Fruit fly (Drosophila melanogaster) whole organism, pupa: ENCODE results near the gene trk.
A peak's percentile ranks its signal among the peaks of the same experiment; 100 is the strongest.

ENCODE experiments used
- CG13204 ChIP-seq: fragments of 200-800 bp; sonication (Bioruptor generic); optimal IDR thresholded peaks from 2 replicates; lab custom pipeline; 2018; ENCODE audit warnings: missing biosample characterization, mild to moderate bottlenecking, missing genetic modification characterization, moderate library complexity
- CG14655 ChIP-seq: fragments of 200-800 bp; sonication (Bioruptor generic); optimal IDR thresholded peaks from 3 replicates; lab custom pipeline; 2017; ENCODE audit warnings: mild to moderate bottlenecking, missing biosample characterization, missing genetic modification reagents, missing genetic modification characterization
- CG15710 ChIP-seq: fragments of 200-800 bp; sonication (Bioruptor generic); optimal IDR thresholded peaks from 2 replicates; lab custom pipeline; 2018; ENCODE audit warnings: missing biosample characterization, mild to moderate bottlenecking, missing genetic modification characterization, moderate library complexity
- CG17806 ChIP-seq: fragments of 200-800 bp; sonication (Bioruptor generic); optimal IDR thresholded peaks from 2 replicates; lab custom pipeline; 2018; ENCODE audit warnings: missing biosample characterization, mild to moderate bottlenecking, missing genetic modification characterization, moderate library complexity
- CG34367 ChIP-seq: fragments of 200-800 bp; sonication (Bioruptor generic); optimal IDR thresholded peaks from 2 replicates; lab custom pipeline; 2018; ENCODE audit warnings: missing biosample characterization, mild to moderate bottlenecking, missing genetic modification characterization
- CG8159 ChIP-seq: fragments of 200-800 bp; sonication (Bioruptor generic); optimal IDR thresholded peaks from 3 replicates; lab custom pipeline; 2018; ENCODE audit warnings: missing biosample characterization, mild to moderate bottlenecking, missing genetic modification characterization, moderate library complexity
- CG8301 ChIP-seq: fragments of 200-800 bp; sonication (Bioruptor generic); optimal IDR thresholded peaks from 2 replicates; lab custom pipeline; 2018; ENCODE audit warnings: missing biosample characterization, mild to moderate bottlenecking, missing genetic modification characterization
- D1 ChIP-seq: fragments of 200-800 bp; sonication (Bioruptor generic); optimal IDR thresholded peaks from 2 replicates; lab custom pipeline; 2018; ENCODE audit warnings: missing biosample characterization, mild to moderate bottlenecking, missing genetic modification characterization, moderate library complexity
- EcR ChIP-seq: fragments of 200-800 bp; sonication (Bioruptor generic); optimal IDR thresholded peaks from 3 replicates; lab custom pipeline; 2019; ENCODE audit warnings: missing biosample characterization, missing genetic modification characterization, mild to moderate bottlenecking, moderate library complexity, missing genetic modification reagents
- Pif1A ChIP-seq: fragments of 200-800 bp; sonication (Bioruptor generic); optimal IDR thresholded peaks from 3 replicates; lab custom pipeline; 2016; ENCODE audit warnings: missing biosample characterization, missing genetic modification characterization
- Pif1B ChIP-seq: fragments of 200-800 bp; sonication (Bioruptor generic); optimal IDR thresholded peaks from 3 replicates; lab custom pipeline; 2016; ENCODE audit warnings: missing biosample characterization, missing genetic modification characterization
- Snoo ChIP-seq: fragments of 200-800 bp; sonication (Bioruptor generic); optimal IDR thresholded peaks from 3 replicates; lab custom pipeline; 2017; ENCODE audit warnings: missing biosample characterization, mild to moderate bottlenecking, missing genetic modification characterization, inconsistent platforms
- fd96Ca ChIP-seq: fragments of 200-800 bp; sonication (Bioruptor generic); IDR thresholded peaks from 3 replicates; pipeline ENCODE4 v1.3.6; 2022; ENCODE audit warnings: missing biosample characterization, missing genetic modification characterization

Gene trk

DNA sequence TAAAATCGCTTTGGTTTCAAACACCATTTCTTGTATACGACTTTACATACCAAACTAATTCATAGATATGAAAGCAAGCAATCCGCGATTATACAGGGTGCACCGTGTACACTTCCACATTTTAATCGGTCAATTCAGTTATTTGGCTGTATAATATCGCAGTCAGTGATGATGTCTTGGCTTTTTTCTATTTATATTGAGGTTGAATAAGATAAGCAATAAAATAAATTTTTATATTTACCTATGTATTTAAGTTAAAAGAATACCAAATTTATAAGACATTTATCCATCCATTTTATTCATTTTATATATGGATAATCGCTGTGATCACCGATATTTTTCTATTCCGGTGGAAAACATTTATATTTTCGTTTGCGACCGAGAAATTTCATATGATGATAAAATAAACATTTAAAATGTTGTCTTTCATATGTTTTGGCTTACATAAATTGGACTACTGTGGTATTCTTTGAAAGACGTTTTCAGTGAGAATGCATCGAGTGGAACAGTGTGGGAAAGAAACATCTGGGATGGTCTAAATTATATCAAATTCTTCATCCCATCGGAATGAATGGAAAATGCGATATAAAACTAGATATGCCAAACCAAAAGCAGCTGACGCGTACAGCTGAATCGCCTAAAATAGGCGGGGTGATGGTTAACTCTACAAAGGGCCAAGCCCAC lies 45.3 kb downstream of the trk start, which contains the start of gene CG5708:
CG5708 (minus strand) TSS at position 85 of the 684 bp plus-strand sequence.
- TF ChIP-seq fd96Ca (GFP tag; lab: Robert Waterston, UW): no peak
- TF ChIP-seq CG15710 (tag; lab: Kevin White, UChicago): peak; percentile 11

DNA sequence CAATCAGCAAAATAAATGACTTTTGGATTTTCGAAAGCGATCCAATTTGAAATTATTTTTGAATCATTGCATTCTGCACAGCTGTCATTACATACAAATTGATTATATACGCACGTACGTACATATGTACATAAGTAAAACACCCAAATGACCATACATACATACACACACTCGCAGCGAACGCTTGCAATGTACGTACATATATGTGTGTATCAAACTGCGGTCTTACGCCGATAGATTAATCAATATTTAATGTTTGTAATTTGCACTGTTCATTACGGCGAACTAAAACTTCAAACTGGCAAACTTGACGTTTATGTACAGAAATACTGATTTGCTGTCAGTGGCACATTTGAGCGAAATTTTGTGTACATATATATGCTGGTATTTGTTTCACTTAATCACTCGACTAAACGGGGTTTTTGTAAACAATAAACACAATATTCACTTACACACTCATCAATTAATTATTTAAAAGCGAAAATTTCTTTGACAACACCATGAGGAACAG lies 45.9 kb downstream of the trk start:
- TF ChIP-seq CG17806 (no peak), CG15710 (tag; lab: Kevin White, UChicago) (no peak), Pif1B (GFP tag; lab: Kevin White, UChicago) (no peak), Snoo (tag; lab: Kevin White, UChicago) (no peak), CG8301 (tag; lab: Kevin White, UChicago) (no peak), CG8159 (tag; lab: Kevin White, UChicago) (no peak), EcR (no peak), CG14655 (GFP tag; lab: Kevin White, UChicago) (no peak), CG34367 (tag; lab: Kevin White, UChicago) (no peak), CG13204 (GFP tag; lab: Kevin White, UChicago) (no peak), Pif1A (no peak)

DNA sequence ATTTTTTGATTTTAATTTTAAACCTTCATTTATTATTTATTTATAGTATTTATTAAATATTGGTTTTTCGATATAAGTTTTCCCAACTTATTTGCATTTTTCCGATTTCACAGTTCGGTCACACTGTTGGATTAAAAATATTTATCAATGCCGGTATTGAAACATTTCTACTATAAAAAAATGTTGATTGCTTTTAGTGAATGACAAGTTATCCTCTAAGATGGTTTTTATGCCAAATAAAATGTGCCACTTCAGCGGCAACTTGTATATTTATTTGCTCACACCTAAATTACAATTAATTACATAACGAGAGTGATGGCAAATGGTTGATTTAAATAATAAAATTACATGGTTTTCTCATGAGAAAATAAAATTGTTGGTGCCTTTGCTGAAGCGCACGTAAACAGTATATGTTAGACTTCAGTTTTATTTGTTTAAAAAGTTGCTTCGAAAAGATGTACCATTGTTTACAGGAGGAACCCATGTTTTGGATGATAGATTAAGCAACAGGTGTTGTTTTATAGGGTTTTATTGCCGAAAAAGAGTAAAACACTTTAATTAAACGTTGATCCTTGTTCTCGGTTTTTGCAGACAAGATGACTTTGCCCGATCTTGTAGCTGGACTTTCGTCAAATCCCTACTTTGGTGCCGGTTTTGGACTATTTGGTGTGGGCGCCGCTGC lies 49.4 kb downstream of the trk start, which contains the start of gene Bcs1:
Bcs1 (plus strand) TSS at position 108 of the 682 bp plus-strand sequence.
- TF ChIP-seq D1 (tag; lab: Kevin White, UChicago): peak; percentile 25
- no peak for TF ChIP-seq CG17806
- TF ChIP-seq EcR: no peak
